Fruit fly (Drosophila melanogaster): ENCODE measurements around the gene Pka-C3.

DNA sequence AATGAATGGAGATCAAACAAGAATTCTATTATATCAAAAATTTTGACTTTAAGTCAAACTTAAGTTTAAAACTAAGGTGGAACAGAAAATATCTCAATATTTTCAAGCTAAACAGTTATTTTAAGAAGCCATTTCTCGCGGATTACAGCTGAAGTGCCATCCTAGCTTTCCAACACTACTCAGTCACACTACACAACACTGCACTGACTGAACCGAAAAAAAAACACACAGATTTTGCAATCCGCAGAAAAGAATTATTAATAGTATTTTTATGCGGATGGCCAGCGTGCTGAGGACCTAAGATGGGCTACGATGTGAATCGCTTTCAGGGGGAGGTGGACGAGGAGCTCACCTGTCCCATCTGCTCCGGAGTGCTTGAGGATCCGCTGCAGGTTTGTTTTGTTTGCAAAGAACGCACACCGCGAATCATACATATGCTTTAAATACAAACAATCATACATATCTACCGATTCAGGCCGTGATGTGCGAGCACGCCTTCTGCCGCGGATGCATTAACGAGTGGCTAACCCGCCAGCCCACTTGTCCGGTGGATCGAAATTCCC, 1.9 kb upstream of the Pka-C3 start, which contains the start of gene elgi:
- TF ChIP-seq CG7045 (GFP tag; optimal IDR thresholded peaks at IDR 0.05) = peak; percentile 73
- TF ChIP-seq bab1 (GFP tag; optimal IDR thresholded peaks at IDR 0.05) = peak; percentile 48
- TF ChIP-seq CG12768 (GFP tag; optimal IDR thresholded peaks at IDR 0.05) = peak; percentile 79
- no peak for TF ChIP-seq kay (GFP tag; ENCODE audit: borderline replicate concordance)
- peak; percentile 74 for TF ChIP-seq CG5204 (GFP tag; optimal IDR thresholded peaks at IDR 0.05)
- peak; percentile 43 for TF ChIP-seq tj (GFP tag; optimal IDR thresholded peaks at IDR 0.05)
- TF ChIP-seq Mnt (GFP tag; optimal IDR thresholded peaks at IDR 0.05) = peak; percentile 80
- peak; percentile 64 for TF ChIP-seq CG33017 (tag; optimal IDR thresholded peaks at IDR 0.05)
- peak; percentile 70 for TF ChIP-seq pad (GFP tag; optimal IDR thresholded peaks at IDR 0.05)
- TF ChIP-seq Crg-1 (GFP tag; optimal IDR thresholded peaks at IDR 0.05) = peak; percentile 95
- TF ChIP-seq cnc (optimal IDR thresholded peaks at IDR 0.05) = no peak

Measured in whole organism, adult.